Worm (Caenorhabditis elegans) whole organism, early embryonic: Measurements from ENCODE around the gene srlf-19.

Experiments
- B0310.2 ChIP-seq: sonication (generic microtip); optimal IDR thresholded peaks from 2 replicates; lab custom pipeline; 2016; ENCODE audit warnings: mild to moderate bottlenecking, missing genetic modification characterization, missing compliant biosample characterization
- F13C5.2 ChIP-seq: sonication (generic microtip); optimal IDR thresholded peaks from 2 replicates; lab custom pipeline; 2017; ENCODE audit warnings: mild to moderate bottlenecking, missing genetic modification characterization, inconsistent platforms, missing compliant biosample characterization
- aly-1 ChIP-seq: sonication (generic microtip); optimal IDR thresholded peaks from 2 replicates; lab custom pipeline; 2016; ENCODE audit warnings: missing genetic modification characterization, missing compliant biosample characterization
- ama-1 ChIP-seq: fragments of 150-350 bp; optimal IDR thresholded peaks from 2 replicates; lab custom pipeline; 2014
- ceh-13 ChIP-seq: fragments of 200-800 bp; sonication (Bioruptor generic); optimal IDR thresholded peaks from 2 replicates; lab custom pipeline; 2018; ENCODE audit warnings: mild to moderate bottlenecking, missing genetic modification characterization, missing compliant biosample characterization
- ceh-36 ChIP-seq: sonication (generic microtip); optimal IDR thresholded peaks from 2 replicates; lab custom pipeline; 2016; ENCODE audit warnings: missing genetic modification characterization, inconsistent platforms, missing compliant biosample characterization
- ets-7 ChIP-seq: sonication (generic microtip); optimal IDR thresholded peaks from 2 replicates; lab custom pipeline; 2016; ENCODE audit warnings: missing genotype, missing genetic modification characterization, missing compliant biosample characterization
- flt-1 ChIP-seq: fragments of 200-800 bp; sonication (Bioruptor generic); IDR thresholded peaks from 2 replicates; pipeline ENCODE4 v1.3.6; 2022; ENCODE audit warnings: missing genetic modification characterization, missing compliant biosample characterization
- hmbx-1 ChIP-seq: sonication (generic microtip); optimal IDR thresholded peaks from 2 replicates; lab custom pipeline; 2016; ENCODE audit warnings: mild to moderate bottlenecking, missing genetic modification characterization, missing compliant biosample characterization
- hmg-4 ChIP-seq: fragments of 200-800 bp; sonication (Bioruptor generic); optimal IDR thresholded peaks from 2 replicates; lab custom pipeline; 2018; ENCODE audit warnings: mild to moderate bottlenecking, missing genetic modification characterization, missing compliant biosample characterization
- hnd-1 ChIP-seq: sonication (generic microtip); optimal IDR thresholded peaks from 2 replicates; lab custom pipeline; 2016; ENCODE audit warnings: missing genetic modification characterization, missing compliant biosample characterization
- pes-1 ChIP-seq: fragments of 200-800 bp; sonication (Bioruptor generic); IDR thresholded peaks from 2 replicates; pipeline ENCODE4 v1.3.6; 2022; ENCODE audit warnings: missing genetic modification reagents, missing genetic modification characterization, missing compliant biosample characterization
- scrt-1 ChIP-seq: fragments of 200-800 bp; sonication (Bioruptor generic); IDR thresholded peaks from 2 replicates; pipeline ENCODE4 v1.3.6; 2022; ENCODE audit warnings: missing genetic modification characterization, missing compliant biosample characterization
- sea-1 ChIP-seq: fragments of 200-800 bp; sonication (Bioruptor generic); conservative IDR thresholded peaks from 2 replicates; pipeline ENCODE4 v1.3.6; 2022; ENCODE audit warnings: missing genetic modification characterization, missing compliant biosample characterization
- tbx-11 ChIP-seq: fragments of 200-800 bp; sonication (Bioruptor generic); IDR thresholded peaks from 2 replicates; pipeline ENCODE4 v1.3.6; 2022; ENCODE audit warnings: missing genetic modification characterization, missing compliant biosample characterization
- tbx-37 ChIP-seq: fragments of 200-800 bp; sonication (Bioruptor generic); conservative IDR thresholded peaks from 2 replicates; pipeline ENCODE4 v1.3.6; 2022; ENCODE audit warnings: missing genetic modification reagents, missing genetic modification characterization, missing compliant biosample characterization
- tra-4 ChIP-seq: sonication (generic microtip); optimal IDR thresholded peaks from 2 replicates; lab custom pipeline; 2017; ENCODE audit warnings: missing genetic modification characterization, missing compliant biosample characterization

The srlf-19 gene

DNA sequence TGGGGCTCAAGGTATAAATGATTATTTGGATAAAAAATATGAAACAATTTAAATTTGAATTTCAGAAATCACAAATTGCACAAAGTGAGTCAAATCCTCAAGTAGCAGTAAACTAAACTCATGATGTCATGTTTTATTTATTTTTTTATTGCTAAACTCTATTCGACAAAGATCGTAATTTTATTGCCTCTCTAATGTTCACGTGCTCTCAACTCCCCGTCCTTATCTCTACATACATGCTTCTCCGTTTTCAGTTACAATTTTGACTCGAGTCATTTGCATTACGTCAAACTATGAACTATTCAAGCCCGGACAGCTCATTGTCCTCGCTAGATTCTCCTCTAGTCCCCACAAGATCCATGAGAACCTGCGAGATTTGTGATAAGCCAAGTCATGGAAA is 30.8 kb upstream of the srlf-19 start, which contains the start of gene nhr-99:
TSS of gene nhr-99 (plus strand) at position 263 of the 400 bp plus-strand sequence.
- TF ChIP-seq hmbx-1 (tag; lab: Kevin White, UChicago): no peak
- TF ChIP-seq hmg-4 (GFP tag; lab: Kevin White, UChicago): no peak
- no peak for TF ChIP-seq tbx-37
- no peak for TF ChIP-seq ets-7
- TF ChIP-seq ceh-13 (GFP tag; lab: Kevin White, UChicago): no peak
- TF ChIP-seq tbx-11: no peak
- no peak for TF ChIP-seq pes-1 (GFP tag; lab: Robert Waterston, UW)
- no peak for TF ChIP-seq tra-4 (tag; lab: Kevin White, UChicago)
- TF ChIP-seq hnd-1 (tag; lab: Kevin White, UChicago): no peak
- no peak for TF ChIP-seq F13C5.2 (tag; lab: Kevin White, UChicago)
- TF ChIP-seq aly-1: no peak
- no peak for TF ChIP-seq sea-1 (GFP tag; lab: Robert Waterston, UW)

DNA sequence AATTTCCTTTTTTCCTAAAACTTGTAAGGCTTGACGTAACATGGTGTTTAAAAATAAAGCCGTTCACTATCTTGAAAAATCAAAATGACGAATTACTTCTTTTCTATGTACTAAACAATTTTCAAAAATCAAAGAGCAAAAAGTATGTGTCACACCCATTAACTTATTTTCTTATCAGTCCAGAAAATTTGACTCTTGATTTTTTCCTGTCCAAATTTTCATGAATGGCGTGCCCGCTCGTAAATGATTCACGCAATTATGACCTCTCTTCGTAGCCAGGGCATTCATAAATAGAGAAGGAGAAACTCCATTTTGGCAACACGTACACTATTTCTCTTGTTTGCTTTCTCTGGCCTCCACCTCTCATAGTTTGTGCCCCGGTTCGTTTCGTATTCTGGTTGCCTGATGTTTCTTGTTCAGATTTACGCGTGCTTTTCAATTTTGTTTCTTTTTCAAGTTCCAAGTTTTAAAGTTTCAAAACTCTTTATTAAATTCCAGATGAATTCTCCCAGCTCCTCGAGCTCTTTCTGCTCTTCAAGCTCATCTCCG is 27.6 kb upstream of the srlf-19 start, which contains the start of gene nhr-55:
TSS of gene nhr-55 (plus strand) at position 499 of the 549 bp plus-strand sequence.
- no peak for TF ChIP-seq aly-1
- TF ChIP-seq tbx-37: no peak
- TF ChIP-seq ama-1: no peak

DNA sequence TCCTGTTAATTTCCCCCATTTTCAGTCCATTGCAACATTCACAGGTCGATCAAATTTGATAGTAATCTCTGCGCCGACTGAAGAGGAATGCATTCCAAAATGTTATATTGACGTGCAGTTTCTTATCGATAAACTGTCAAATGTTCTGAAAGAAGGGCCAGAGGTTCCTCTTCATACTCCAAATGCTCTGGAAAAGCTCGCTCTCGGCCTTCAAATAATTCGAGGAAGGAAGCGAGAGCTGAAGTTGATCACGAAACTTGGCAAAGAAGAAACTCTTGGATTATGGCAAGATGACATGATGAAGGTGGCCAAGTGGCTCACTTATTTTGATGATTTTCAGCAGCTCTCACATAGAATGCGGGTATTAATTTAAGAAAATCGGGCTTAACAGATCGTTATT is 26.2 kb upstream of the srlf-19 start:
- TF ChIP-seq tbx-11 (no peak), pes-1 (GFP tag; lab: Robert Waterston, UW) (no peak), hmg-4 (GFP tag; lab: Kevin White, UChicago) (no peak), hmbx-1 (tag; lab: Kevin White, UChicago) (no peak), ets-7 (no peak), hnd-1 (tag; lab: Kevin White, UChicago) (no peak), ceh-13 (GFP tag; lab: Kevin White, UChicago) (no peak), B0310.2 (tag; lab: Kevin White, UChicago) (no peak), ceh-36 (no peak), aly-1 (no peak), flt-1 (GFP tag; lab: Robert Waterston, UW) (no peak), ama-1 (no peak), sea-1 (GFP tag; lab: Robert Waterston, UW) (no peak), tbx-37 (no peak)

DNA sequence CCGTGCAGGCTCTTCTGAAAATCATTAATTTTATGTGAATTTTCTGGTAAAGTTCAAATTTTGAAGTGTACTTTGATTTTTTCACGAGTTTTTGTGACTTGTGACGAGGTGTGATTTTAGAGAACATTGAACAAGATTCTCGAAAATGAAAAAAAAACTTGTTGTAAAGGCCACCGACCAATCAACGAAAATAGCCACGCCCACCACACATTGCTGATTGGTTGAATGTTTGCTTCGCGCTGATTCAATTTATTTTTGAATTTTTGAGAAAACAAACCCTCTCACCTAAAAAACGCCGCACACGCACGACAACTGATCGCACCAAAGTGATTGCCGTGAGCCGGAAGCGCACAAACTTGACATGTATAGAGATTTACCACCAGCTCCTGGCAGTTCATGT is 22.4 kb upstream of the srlf-19 start:
- no peak for TF ChIP-seq hnd-1 (tag; lab: Kevin White, UChicago)
- no peak for TF ChIP-seq hmg-4 (GFP tag; lab: Kevin White, UChicago)
- TF ChIP-seq aly-1: no peak
- TF ChIP-seq pes-1 (GFP tag; lab: Robert Waterston, UW): no peak
- TF ChIP-seq scrt-1 (GFP tag; lab: Robert Waterston, UW): no peak
- TF ChIP-seq F13C5.2 (tag; lab: Kevin White, UChicago): no peak

DNA sequence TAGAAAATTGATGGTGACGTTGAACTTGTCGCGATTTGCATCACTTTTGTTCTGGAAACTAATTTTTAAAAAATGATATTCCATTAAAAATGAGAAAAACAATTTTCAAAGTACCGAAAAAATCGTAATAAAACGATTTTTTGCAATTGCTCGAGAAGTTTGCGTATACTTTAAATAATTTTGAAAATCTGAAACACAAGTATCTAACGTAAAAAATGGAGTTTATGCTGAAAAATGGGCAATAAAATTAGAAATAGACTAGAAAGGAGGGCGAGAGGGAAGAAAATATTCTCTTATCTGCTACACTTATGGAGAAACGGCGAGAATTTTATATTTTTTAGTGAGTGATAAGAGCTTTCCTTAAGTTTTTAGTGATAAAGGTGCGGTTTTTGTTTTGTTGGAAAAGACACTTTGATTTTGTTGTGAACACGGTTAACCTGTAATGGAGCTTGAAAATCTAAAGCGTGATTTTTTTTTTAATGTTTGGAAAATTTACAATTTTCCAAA is 21.9 kb upstream of the srlf-19 start, which contains the start of gene nhr-130:
TSS of gene nhr-130 (minus strand) at position 51 of the 507 bp plus-strand sequence.
- TF ChIP-seq ceh-36 (no peak), sea-1 (GFP tag; lab: Robert Waterston, UW) (no peak), ceh-13 (GFP tag; lab: Kevin White, UChicago) (no peak), ama-1 (no peak), tra-4 (tag; lab: Kevin White, UChicago) (no peak), flt-1 (GFP tag; lab: Robert Waterston, UW) (no peak), tbx-37 (no peak), tbx-11 (no peak), hnd-1 (tag; lab: Kevin White, UChicago) (no peak), pes-1 (GFP tag; lab: Robert Waterston, UW) (no peak), hmg-4 (GFP tag; lab: Kevin White, UChicago) (no peak), aly-1 (no peak), scrt-1 (GFP tag; lab: Robert Waterston, UW) (no peak)

DNA sequence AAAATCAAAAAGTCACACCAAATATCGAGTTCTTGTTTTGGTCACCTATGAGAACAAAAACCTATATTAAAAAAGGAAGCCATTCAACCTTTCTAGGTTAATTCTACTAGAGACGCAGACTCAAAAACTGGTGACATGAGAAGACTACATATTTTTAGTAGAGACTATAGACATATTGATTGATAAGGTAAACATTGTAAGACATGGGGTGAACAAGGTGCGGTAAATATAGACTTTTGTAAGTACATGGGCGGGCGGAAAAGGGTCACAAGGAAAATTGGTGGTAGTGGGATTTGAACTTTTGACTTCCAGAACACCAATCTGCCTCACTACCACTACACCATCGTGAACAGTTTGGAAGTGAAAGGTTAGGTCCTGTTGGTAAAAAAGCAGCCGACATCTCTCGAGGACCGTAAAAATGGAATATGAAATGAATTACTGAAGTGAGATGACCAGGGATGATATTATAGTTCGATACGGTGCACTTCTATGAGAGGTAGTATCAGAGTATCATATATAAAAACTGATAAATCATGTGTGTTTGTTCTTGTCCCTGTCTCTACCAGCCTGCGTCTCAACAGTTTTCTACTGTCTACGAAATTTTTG is 20.9 kb upstream of the srlf-19 start, which contains the start of gene nhr-212:
TSS of gene nhr-212 (plus strand) at position 573 of the 606 bp plus-strand sequence.
- TF ChIP-seq ceh-36: no peak
- TF ChIP-seq pes-1 (GFP tag; lab: Robert Waterston, UW): no peak

DNA sequence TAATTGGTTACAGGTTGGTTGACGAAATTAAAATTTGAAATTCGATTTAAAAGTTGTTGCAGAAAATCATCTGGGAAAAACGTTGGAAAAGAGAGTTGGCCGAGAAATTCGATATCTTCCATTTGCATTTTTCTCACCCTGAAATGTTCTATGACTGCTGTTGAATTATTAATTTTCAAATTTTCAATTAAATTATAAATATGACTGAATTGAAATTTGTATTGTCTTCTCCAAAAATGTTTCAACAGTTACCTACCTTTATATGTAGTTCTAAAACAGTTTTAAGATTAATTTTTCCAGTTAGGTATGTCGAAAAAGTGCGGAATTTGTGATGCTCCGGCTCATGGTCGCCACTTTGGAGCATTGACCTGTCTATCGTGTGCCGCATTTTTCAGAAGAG is 18.6 kb upstream of the srlf-19 start, which contains the start of gene nhr-211:
TSS of gene nhr-211 (plus strand) at position 301 of the 400 bp plus-strand sequence.
- no peak for TF ChIP-seq ceh-36
- TF ChIP-seq flt-1 (GFP tag; lab: Robert Waterston, UW): no peak
- no peak for TF ChIP-seq pes-1 (GFP tag; lab: Robert Waterston, UW)
- TF ChIP-seq F13C5.2 (tag; lab: Kevin White, UChicago): no peak
- TF ChIP-seq hnd-1 (tag; lab: Kevin White, UChicago): no peak
- no peak for TF ChIP-seq hmg-4 (GFP tag; lab: Kevin White, UChicago)
- no peak for TF ChIP-seq ama-1
- no peak for TF ChIP-seq B0310.2 (tag; lab: Kevin White, UChicago)
- no peak for TF ChIP-seq tbx-11
- no peak for TF ChIP-seq tbx-37
- TF ChIP-seq ceh-13 (GFP tag; lab: Kevin White, UChicago): no peak
- TF ChIP-seq tra-4 (tag; lab: Kevin White, UChicago): no peak

DNA sequence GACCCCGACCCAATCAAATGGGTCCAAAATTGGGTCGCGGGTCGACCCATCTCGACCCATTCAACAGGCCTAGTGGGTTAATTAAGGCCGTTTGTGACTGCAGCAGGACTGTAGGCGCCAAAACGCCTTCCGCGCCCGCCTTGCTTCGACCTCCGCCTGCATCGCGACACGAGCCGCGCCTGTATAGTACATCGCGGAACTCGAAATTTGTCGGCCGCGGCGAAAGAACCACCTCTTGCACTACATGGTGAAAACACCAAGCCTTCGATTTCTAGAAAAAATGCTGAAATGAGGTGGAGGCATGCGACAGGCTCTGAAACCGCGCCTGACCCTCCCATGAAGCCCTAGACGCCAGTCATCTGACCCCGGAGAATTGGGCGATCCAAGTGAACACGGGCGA is 17.3 kb upstream of the srlf-19 start:
- TF ChIP-seq B0310.2 (tag; lab: Kevin White, UChicago) (no peak), sea-1 (GFP tag; lab: Robert Waterston, UW) (no peak), F13C5.2 (tag; lab: Kevin White, UChicago) (no peak), tra-4 (tag; lab: Kevin White, UChicago) (no peak), tbx-11 (no peak), ets-7 (no peak), ama-1 (no peak), aly-1 (no peak), flt-1 (GFP tag; lab: Robert Waterston, UW) (no peak), ceh-36 (no peak), hmg-4 (GFP tag; lab: Kevin White, UChicago) (no peak), ceh-13 (GFP tag; lab: Kevin White, UChicago) (no peak), hmbx-1 (tag; lab: Kevin White, UChicago) (no peak), scrt-1 (GFP tag; lab: Robert Waterston, UW) (no peak)
